Worm (Caenorhabditis elegans): ENCODE data around the gene ZK84.5.
A peak's percentile ranks its signal among the peaks of the same experiment; 100 is the strongest.

- TF ChIP-seq nfya-2 (GFP tag; IDR thresholded peaks at IDR 0.05) (no peak), rec-8 (tag; optimal IDR thresholded peaks at IDR 0.05) (peak in 1 of 2 experiments; percentile 15)
These were observed 31.4 kb upstream of the ZK84.5 start, which contains the start of the genes R12C12.6 and ran-5 for ce11 chrII:6047639-6048159.

All from whole organism, young adult.